Fruit fly (Drosophila melanogaster) whole organism, pupa: Measurements from ENCODE around the gene CG43954.

ENCODE experiments used
- CG10348 ChIP-seq: fragments of 200-800 bp; sonication (Bioruptor generic); IDR thresholded peaks from 2 replicates; pipeline ENCODE4 v1.3.6; 2022; ENCODE audit warnings: missing biosample characterization, missing genetic modification characterization
- CG12605 ChIP-seq: fragments of 200-800 bp; sonication (Bioruptor generic); IDR thresholded peaks from 2 replicates; pipeline ENCODE4 v1.3.6; 2022; ENCODE audit warnings: missing biosample characterization, missing genetic modification characterization
- CG13204 ChIP-seq: fragments of 200-800 bp; sonication (Bioruptor generic); optimal IDR thresholded peaks from 2 replicates; lab custom pipeline; 2018; ENCODE audit warnings: missing biosample characterization, mild to moderate bottlenecking, missing genetic modification characterization, moderate library complexity
- CG14655 ChIP-seq: fragments of 200-800 bp; sonication (Bioruptor generic); optimal IDR thresholded peaks from 3 replicates; lab custom pipeline; 2017; ENCODE audit warnings: mild to moderate bottlenecking, missing biosample characterization, missing genetic modification reagents, missing genetic modification characterization
- CG15710 ChIP-seq: fragments of 200-800 bp; sonication (Bioruptor generic); optimal IDR thresholded peaks from 2 replicates; lab custom pipeline; 2018; ENCODE audit warnings: missing biosample characterization, mild to moderate bottlenecking, missing genetic modification characterization, moderate library complexity
- CG17806 ChIP-seq: fragments of 200-800 bp; sonication (Bioruptor generic); optimal IDR thresholded peaks from 2 replicates; lab custom pipeline; 2018; ENCODE audit warnings: missing biosample characterization, mild to moderate bottlenecking, missing genetic modification characterization, moderate library complexity
- CG32121 ChIP-seq: fragments of 200-800 bp; sonication (Bioruptor generic); IDR thresholded peaks from 2 replicates; pipeline ENCODE4 v1.3.6; 2022; ENCODE audit warnings: missing biosample characterization, missing genetic modification characterization
- CG34367 ChIP-seq: fragments of 200-800 bp; sonication (Bioruptor generic); optimal IDR thresholded peaks from 2 replicates; lab custom pipeline; 2018; ENCODE audit warnings: missing biosample characterization, mild to moderate bottlenecking, missing genetic modification characterization
- CG4496 ChIP-seq: fragments of 200-800 bp; sonication (Bioruptor generic); IDR thresholded peaks from 3 replicates; pipeline ENCODE4 v1.3.6; 2022; ENCODE audit warnings: missing biosample characterization, missing genetic modification characterization
- CG8159 ChIP-seq: fragments of 200-800 bp; sonication (Bioruptor generic); optimal IDR thresholded peaks from 3 replicates; lab custom pipeline; 2018; ENCODE audit warnings: missing biosample characterization, mild to moderate bottlenecking, missing genetic modification characterization, moderate library complexity
- CG8301 ChIP-seq: fragments of 200-800 bp; sonication (Bioruptor generic); optimal IDR thresholded peaks from 2 replicates; lab custom pipeline; 2018; ENCODE audit warnings: missing biosample characterization, mild to moderate bottlenecking, missing genetic modification characterization
- CG9948 ChIP-seq: fragments of 200-800 bp; sonication (Bioruptor generic); optimal IDR thresholded peaks from 2 replicates; lab custom pipeline; 2018; ENCODE audit warnings: missing biosample characterization, mild to moderate bottlenecking, missing genetic modification characterization, moderate library complexity
- D1 ChIP-seq: fragments of 200-800 bp; sonication (Bioruptor generic); optimal IDR thresholded peaks from 2 replicates; lab custom pipeline; 2018; ENCODE audit warnings: missing biosample characterization, mild to moderate bottlenecking, missing genetic modification characterization, moderate library complexity
- EcR ChIP-seq: fragments of 200-800 bp; sonication (Bioruptor generic); optimal IDR thresholded peaks from 3 replicates; lab custom pipeline; 2019; ENCODE audit warnings: missing biosample characterization, missing genetic modification characterization, mild to moderate bottlenecking, moderate library complexity, missing genetic modification reagents
- Ets98B ChIP-seq: fragments of 200-800 bp; sonication (Bioruptor generic); IDR thresholded peaks from 2 replicates; pipeline ENCODE4 v1.3.6; 2022; ENCODE audit warnings: missing biosample characterization, missing genetic modification characterization
- Pif1A ChIP-seq: fragments of 200-800 bp; sonication (Bioruptor generic); optimal IDR thresholded peaks from 3 replicates; lab custom pipeline; 2016; ENCODE audit warnings: missing biosample characterization, missing genetic modification characterization
- Pif1B ChIP-seq: fragments of 200-800 bp; sonication (Bioruptor generic); optimal IDR thresholded peaks from 3 replicates; lab custom pipeline; 2016; ENCODE audit warnings: missing biosample characterization, missing genetic modification characterization
- Snoo ChIP-seq: fragments of 200-800 bp; sonication (Bioruptor generic); optimal IDR thresholded peaks from 3 replicates; lab custom pipeline; 2017; ENCODE audit warnings: missing biosample characterization, mild to moderate bottlenecking, missing genetic modification characterization, inconsistent platforms
- fd96Ca ChIP-seq: fragments of 200-800 bp; sonication (Bioruptor generic); IDR thresholded peaks from 3 replicates; pipeline ENCODE4 v1.3.6; 2022; ENCODE audit warnings: missing biosample characterization, missing genetic modification characterization
- gl ChIP-seq: fragments of 200-800 bp; sonication (Bioruptor generic); optimal IDR thresholded peaks from 2 replicates; lab custom pipeline; 2018; ENCODE audit warnings: missing biosample characterization, mild to moderate bottlenecking, missing genetic modification characterization
- rn ChIP-seq: fragments of 200-800 bp; sonication (Bioruptor generic); IDR thresholded peaks from 2 replicates; pipeline ENCODE4 v1.3.6; 2022; ENCODE audit warnings: missing biosample characterization, missing genetic modification characterization

The CG43954 gene

DNA sequence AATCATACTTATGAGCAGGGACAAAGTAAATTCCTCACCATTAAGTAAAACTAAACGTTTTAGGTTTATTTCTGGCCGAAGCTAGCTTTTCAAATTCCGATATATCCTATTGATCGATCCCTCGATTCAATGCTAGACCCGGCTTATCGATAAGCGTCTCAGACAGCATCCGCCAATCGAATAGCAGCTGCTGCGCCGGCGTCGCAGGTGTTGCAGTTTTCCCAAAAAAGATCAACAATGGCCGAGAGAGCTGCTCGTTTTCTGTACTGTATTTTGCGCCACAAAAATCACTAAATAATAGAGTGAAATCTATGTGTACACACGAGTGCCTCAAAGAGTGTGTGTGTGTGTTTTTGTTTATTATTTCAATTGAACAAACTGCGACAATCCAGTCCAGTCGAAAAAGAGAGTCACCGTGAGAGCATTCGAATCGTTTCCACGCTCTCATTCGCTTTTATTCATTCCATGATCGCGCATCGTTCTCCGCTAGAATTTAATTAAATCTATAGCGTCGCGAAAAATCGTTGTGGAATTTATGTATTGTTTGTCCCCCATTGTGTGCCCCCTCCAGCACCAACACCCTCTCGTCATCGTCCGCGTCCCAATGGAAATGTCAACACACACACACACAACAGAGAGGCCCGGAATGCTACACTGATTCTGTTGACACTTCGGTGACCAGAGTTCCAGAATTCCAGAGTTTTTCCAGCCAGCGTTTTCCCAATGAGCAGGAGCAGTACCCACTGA lies 2.1 kb upstream of the CG43954 start:
- TF ChIP-seq CG8159 (tag; lab: Kevin White, UChicago) = no peak
- TF ChIP-seq CG13204 = no peak
- TF ChIP-seq Pif1B (GFP tag; lab: Kevin White, UChicago) = no peak
- no peak for TF ChIP-seq Snoo
- TF ChIP-seq CG17806 = no peak
- no peak for TF ChIP-seq Pif1A (GFP tag; lab: Kevin White, UChicago)
- TF ChIP-seq D1 (tag; lab: Kevin White, UChicago) = no peak
- no peak for TF ChIP-seq CG10348 (GFP tag; lab: Robert Waterston, UW)
- TF ChIP-seq CG14655 = no peak
- TF ChIP-seq EcR (GFP tag; lab: Kevin White, UChicago) = no peak
- TF ChIP-seq CG12605 (GFP tag; lab: Robert Waterston, UW) = no peak
- no peak for TF ChIP-seq CG34367 (tag; lab: Kevin White, UChicago)
- TF ChIP-seq gl (tag; lab: Kevin White, UChicago) = no peak

DNA sequence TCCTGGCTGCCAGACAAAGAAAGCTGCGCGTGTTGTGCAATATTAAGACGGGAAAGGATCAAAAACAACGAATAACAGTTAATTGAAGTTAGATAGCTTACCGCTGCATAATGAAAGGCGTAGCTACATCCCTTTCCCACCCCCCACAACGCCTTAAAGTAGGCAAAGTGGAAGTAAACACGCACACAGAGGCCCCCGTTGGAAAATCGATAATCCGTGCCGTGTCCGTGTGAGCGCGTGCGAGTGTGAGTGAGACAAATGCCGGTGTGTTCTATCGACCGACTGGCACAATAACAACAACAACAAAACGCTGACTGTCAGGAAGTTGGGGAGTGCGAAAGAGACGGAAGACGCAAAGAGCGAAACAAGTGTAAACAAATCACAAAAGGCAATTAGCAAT lies 894 bp upstream of the CG43954 start:
- TF ChIP-seq CG14655 = no peak
- no peak for TF ChIP-seq CG13204
- TF ChIP-seq Snoo = no peak
- TF ChIP-seq Pif1A (GFP tag; lab: Kevin White, UChicago) = no peak
- TF ChIP-seq CG34367 (tag; lab: Kevin White, UChicago) = no peak
- no peak for TF ChIP-seq CG8159 (tag; lab: Kevin White, UChicago)

DNA sequence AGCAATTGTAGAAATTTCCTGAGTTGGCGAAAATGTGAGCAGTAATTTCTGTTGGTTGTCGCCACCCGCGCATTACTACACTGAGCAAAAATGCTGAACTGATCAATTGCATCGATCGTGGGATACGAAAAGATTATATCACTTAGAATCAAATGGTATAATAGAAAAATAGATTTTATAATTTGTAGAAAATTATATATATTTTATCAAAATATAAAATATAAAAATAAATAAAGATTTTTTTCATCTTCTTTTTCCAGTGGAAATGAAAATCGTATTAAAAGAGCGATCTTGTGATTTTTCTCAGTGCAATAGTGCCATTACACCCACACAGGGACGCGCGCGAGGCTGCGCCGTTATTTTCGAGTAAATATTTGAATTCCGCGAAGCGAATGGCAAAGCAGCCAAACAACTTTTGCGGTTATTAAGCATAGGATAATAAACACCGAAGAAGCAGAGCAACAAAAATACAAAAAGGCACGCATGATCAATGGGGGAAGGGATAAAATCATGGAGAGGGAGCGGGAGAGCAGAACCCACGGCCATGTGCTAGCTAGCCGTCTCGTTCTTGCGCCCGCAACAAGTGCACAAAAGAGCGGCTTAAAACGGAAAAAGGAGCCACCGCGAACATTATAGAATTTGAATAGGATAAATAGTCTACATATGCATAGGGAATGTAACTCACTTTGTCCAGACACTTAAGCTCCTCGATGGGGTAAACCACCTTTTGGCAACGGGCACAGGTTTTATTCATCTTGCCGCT lies 1.0 kb downstream of the CG43954 start:
- TF ChIP-seq Snoo = peak; percentile 6
- TF ChIP-seq CG9948 (tag; lab: Kevin White, UChicago) = peak; percentile 54
- TF ChIP-seq Ets98B (GFP tag; lab: Robert Waterston, UW) = peak; percentile 51
- TF ChIP-seq CG8301 (tag; lab: Kevin White, UChicago) = peak; percentile 58
- TF ChIP-seq CG17806 = peak; percentile 73
- peak; percentile 63; the same call in 2 of the 3 replicates for TF ChIP-seq fd96Ca (GFP tag; lab: Robert Waterston, UW)
- TF ChIP-seq CG14655 = peak; percentile 83
- peak; percentile 69 for TF ChIP-seq CG15710 (tag; lab: Kevin White, UChicago)
- no peak for TF ChIP-seq CG13204
- peak; percentile 45 for TF ChIP-seq EcR (GFP tag; lab: Kevin White, UChicago)
- TF ChIP-seq D1 (tag; lab: Kevin White, UChicago) = no peak
- peak; percentile 60 for TF ChIP-seq Pif1A (GFP tag; lab: Kevin White, UChicago)
- TF ChIP-seq gl (tag; lab: Kevin White, UChicago) = no peak
- peak; percentile 51 for TF ChIP-seq Pif1B (GFP tag; lab: Kevin White, UChicago)
- no peak; the same call in 1 of the 2 replicates for TF ChIP-seq CG10348 (GFP tag; lab: Robert Waterston, UW)
- TF ChIP-seq CG12605 (GFP tag; lab: Robert Waterston, UW) = no peak
- TF ChIP-seq rn (GFP tag; lab: Robert Waterston, UW) = peak; percentile 56; the same call in 1 of the 2 replicates
- TF ChIP-seq CG4496 (GFP tag; lab: Robert Waterston, UW) = peak; percentile 65
- peak; percentile 72 for TF ChIP-seq CG32121 (GFP tag; lab: Robert Waterston, UW)
- TF ChIP-seq CG34367 (tag; lab: Kevin White, UChicago) = peak; percentile 26
- TF ChIP-seq CG8159 (tag; lab: Kevin White, UChicago) = peak; percentile 84

DNA sequence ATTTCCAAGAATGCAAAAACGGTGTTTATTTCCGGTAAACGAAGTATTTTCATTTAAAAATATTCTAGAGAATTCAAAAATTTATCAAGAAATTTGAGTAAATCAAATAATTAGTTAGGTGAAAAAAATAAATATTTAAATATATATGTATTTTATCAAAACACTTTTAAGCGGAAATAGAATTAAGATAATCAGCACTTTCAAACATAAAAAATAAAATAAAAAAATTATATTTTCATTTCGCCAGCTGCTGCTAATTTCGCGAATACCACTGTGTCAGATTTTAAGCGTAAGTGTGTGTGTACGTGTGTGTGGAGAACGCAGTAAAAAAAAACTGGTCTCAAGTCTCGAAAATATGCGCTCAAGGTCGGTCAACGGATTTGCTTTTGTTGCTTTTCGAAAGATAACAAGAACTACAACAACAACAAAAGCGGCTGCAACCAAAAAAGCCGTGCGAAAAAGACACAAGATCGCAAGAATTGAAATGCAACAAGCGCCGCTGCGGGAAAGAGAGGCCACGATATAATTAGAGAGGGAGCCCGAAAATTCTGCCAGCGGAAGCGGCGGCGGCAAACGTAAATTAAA lies 1.7 kb downstream of the CG43954 start:
- TF ChIP-seq Pif1A (GFP tag; lab: Kevin White, UChicago) = no peak
- peak; percentile 4; the same call in 1 of the 2 replicates for TF ChIP-seq Ets98B (GFP tag; lab: Robert Waterston, UW)
- no peak for TF ChIP-seq CG17806
- no peak for TF ChIP-seq fd96Ca (GFP tag; lab: Robert Waterston, UW)
- TF ChIP-seq EcR (GFP tag; lab: Kevin White, UChicago) = peak; percentile 71
- TF ChIP-seq gl (tag; lab: Kevin White, UChicago) = no peak
- 0 out of 2 replicates have a peak, but pooled peaks have one; percentile 12 for TF ChIP-seq rn (GFP tag; lab: Robert Waterston, UW)
- TF ChIP-seq CG4496 (GFP tag; lab: Robert Waterston, UW) = no peak
- peak; percentile 24 for TF ChIP-seq Pif1B (GFP tag; lab: Kevin White, UChicago)
- TF ChIP-seq CG14655 = no peak

DNA sequence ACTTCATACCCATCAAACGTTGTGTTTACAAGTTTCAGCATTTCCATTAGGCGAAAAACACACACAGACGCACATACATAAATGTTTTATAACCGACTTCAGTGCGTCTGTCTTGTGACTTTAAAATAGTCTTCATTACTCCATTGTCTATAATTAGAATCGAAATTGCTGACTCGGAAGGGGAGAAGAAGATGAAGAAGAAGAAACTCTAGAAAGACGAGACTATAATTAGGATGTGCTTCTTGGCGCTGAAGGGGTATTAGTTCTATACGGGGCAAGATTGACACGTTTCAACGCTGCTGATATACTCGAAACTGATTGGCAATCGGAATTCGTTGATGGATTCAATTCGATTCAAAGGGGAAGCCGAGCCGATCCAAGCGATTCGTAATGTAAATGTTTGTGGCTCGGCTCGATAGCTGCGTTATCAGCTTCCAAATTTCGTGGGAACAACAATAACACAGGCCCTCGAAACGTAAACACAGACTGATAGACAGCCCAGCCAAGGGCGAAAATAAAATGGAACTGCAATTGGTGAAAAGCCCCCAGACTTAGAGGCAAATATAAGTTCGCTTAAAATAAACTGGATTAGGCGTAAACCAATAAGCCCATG lies 2.6 kb downstream of the CG43954 start:
- no peak for TF ChIP-seq Snoo
- no peak for TF ChIP-seq CG15710 (tag; lab: Kevin White, UChicago)
- TF ChIP-seq CG10348 (GFP tag; lab: Robert Waterston, UW) = no peak
- TF ChIP-seq Ets98B (GFP tag; lab: Robert Waterston, UW) = no peak
- no peak for TF ChIP-seq CG9948 (tag; lab: Kevin White, UChicago)
- no peak for TF ChIP-seq fd96Ca (GFP tag; lab: Robert Waterston, UW)
- no peak for TF ChIP-seq CG32121 (GFP tag; lab: Robert Waterston, UW)
- no peak for TF ChIP-seq CG17806
- TF ChIP-seq CG8159 (tag; lab: Kevin White, UChicago) = no peak
- no peak for TF ChIP-seq CG14655
- no peak for TF ChIP-seq D1 (tag; lab: Kevin White, UChicago)
- TF ChIP-seq rn (GFP tag; lab: Robert Waterston, UW) = no peak
- no peak for TF ChIP-seq CG12605 (GFP tag; lab: Robert Waterston, UW)
- TF ChIP-seq CG34367 (tag; lab: Kevin White, UChicago) = no peak
- no peak for TF ChIP-seq gl (tag; lab: Kevin White, UChicago)
- TF ChIP-seq EcR (GFP tag; lab: Kevin White, UChicago) = no peak
